Worm (Caenorhabditis elegans): ENCODE data around the gene K05B2.2.

DNA sequence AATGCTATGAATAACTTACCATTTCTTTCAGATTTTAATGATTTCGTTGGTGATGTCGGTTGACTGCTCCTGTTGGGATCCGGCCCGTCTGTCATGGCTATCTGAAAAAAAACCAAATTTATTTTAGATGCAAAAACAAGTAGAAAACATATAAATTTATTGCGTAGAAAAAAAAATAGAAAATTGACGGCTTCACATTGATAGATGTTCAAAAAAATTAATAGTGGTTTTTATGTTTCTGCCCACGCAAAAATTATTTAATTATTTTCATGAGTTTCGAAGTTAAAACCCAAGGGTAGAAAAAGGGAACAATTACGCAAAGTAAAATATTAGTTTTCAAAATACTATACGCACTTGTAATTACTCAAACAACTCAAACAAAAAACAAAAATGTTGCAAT, 23.8 kb downstream of the K05B2.2 start, which contains the start of gene mct-4:
- no peak for TF ChIP-seq nhr-25 (tag; optimal IDR thresholded peaks at IDR 0.05)
- TF ChIP-seq unc-62 (GFP tag; optimal IDR thresholded peaks at IDR 0.05), result no peak
- no peak for TF ChIP-seq nhr-237 (tag; optimal IDR thresholded peaks at IDR 0.05)
- TF ChIP-seq R02D3.7 (tag; optimal IDR thresholded peaks at IDR 0.05), result no peak
- TF ChIP-seq ceh-82 (tag; optimal IDR thresholded peaks at IDR 0.05), result no peak
- no peak for TF ChIP-seq nhr-12 (tag; optimal IDR thresholded peaks at IDR 0.05)
- no peak for TF ChIP-seq ZK546.5 (tag; optimal IDR thresholded peaks at IDR 0.05)
- no peak for TF ChIP-seq sma-9 (GFP tag; optimal IDR thresholded peaks at IDR 0.05)
- TF ChIP-seq sma-9 (tag; optimal IDR thresholded peaks at IDR 0.05), result no peak
- no peak for TF ChIP-seq gmeb-1 (tag; optimal IDR thresholded peaks at IDR 0.05)
- no peak for TF ChIP-seq snpc-4 (tag; optimal IDR thresholded peaks at IDR 0.05)
- TF ChIP-seq mdl-1 (tag; optimal IDR thresholded peaks at IDR 0.05), result no peak
- no peak for TF ChIP-seq skn-1 (tag; optimal IDR thresholded peaks at IDR 0.05)

Data from whole organism, L2 larva.